Fruit fly (Drosophila melanogaster) whole organism, prepupa: Measurements from ENCODE around the gene Cpr66D.

Source experiments
- CG6792 ChIP-seq: fragments of 200-800 bp; sonication (Bioruptor generic); optimal IDR thresholded peaks from 3 replicates; lab custom pipeline; 2016; ENCODE audit warnings: missing biosample characterization, missing genetic modification characterization
- Gug ChIP-seq: fragments of 200-800 bp; sonication (Bioruptor generic); IDR thresholded peaks from 2 replicates; pipeline ENCODE4 v1.3.6; 2022; ENCODE audit warnings: missing biosample characterization, missing genetic modification characterization

DNA sequence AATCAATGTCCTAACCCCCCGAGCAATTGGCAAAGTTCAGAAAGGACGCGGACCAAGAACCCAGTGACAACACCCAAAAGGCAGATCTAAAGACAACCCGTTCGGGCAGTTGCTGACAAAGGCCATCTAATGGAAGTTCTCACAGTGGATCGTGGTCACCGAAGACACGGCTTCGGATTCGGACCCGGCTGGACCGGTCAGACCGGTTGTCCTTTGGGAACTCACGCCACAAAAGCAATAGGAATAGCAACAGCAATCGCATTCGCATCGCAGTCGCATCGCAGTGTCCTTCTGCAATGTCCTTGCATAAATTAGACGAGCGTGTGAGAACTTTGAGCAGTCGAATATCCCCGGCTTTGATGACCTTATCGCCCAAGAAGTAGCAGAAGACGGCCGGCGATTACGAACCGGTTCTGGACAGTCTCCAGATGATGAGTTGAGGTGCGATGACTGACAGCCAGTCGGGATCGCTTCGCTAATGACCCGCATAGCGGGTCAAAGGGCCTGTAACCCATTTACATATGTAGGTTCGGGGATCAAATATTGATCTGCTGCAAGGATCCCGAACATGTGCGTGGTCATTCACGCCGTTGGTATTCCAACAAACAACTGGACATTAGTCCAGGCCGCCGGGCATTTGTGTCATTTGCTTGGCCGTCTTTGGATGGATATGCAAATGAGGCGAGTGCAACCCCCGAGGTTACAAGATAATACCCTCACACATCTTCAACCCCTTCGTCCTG is 3.7 kb downstream of the Cpr66D start:
- no peak for TF ChIP-seq CG6792 (GFP tag; lab: Kevin White, UChicago)
- TF ChIP-seq Gug (GFP tag; lab: Robert Waterston, UW): no peak
